Fruit fly (Drosophila melanogaster): ENCODE results near the gene Tom20.

Gene Tom20

dm6 chr3L:20002482-20003234, 2.2 kb downstream of the Tom20 start, which contains the start of gene CG7668 (continued):
- peak; percentile 82 for TF ChIP-seq Lhr (GFP tag; optimal IDR thresholded peaks at IDR 0.05)
- TF ChIP-seq Dip2 (GFP tag; IDR thresholded peaks at IDR 0.05), result no peak
- TF ChIP-seq Dref (GFP tag; IDR thresholded peaks at IDR 0.05), result 0 out of 2 replicates have a peak, but pooled peaks have one; percentile 26
- peak; percentile 50 for TF ChIP-seq pros (GFP tag; optimal IDR thresholded peaks at IDR 0.05)
- TF ChIP-seq CG12071 (GFP tag; optimal IDR thresholded peaks at IDR 0.05), result peak; percentile 83
- peak; percentile 91 for TF ChIP-seq CG3281 (GFP tag; optimal IDR thresholded peaks at IDR 0.05)
- TF ChIP-seq Bdp1 (GFP tag; optimal IDR thresholded peaks at IDR 0.05), result peak; percentile 75
- peak; percentile 85 for TF ChIP-seq CG15601 (tag; optimal IDR thresholded peaks at IDR 0.05)
- peak; percentile 89 for TF ChIP-seq bcd (GFP tag; optimal IDR thresholded peaks at IDR 0.05)
- no peak for TF ChIP-seq CG30431 (GFP tag; optimal IDR thresholded peaks at IDR 0.05)
- TF ChIP-seq CG3163 (GFP tag; optimal IDR thresholded peaks at IDR 0.05), result peak; percentile 60
- peak; percentile 67 for TF ChIP-seq kah (GFP tag; optimal IDR thresholded peaks at IDR 0.05)
- TF ChIP-seq dysf (GFP tag; IDR thresholded peaks at IDR 0.05), result no peak; the same call in 2 of the 3 replicates
- TF ChIP-seq sob (GFP tag; IDR thresholded peaks at IDR 0.05), result peak; percentile 92; the same call in 1 of the 2 replicates
- no peak; the same call in 2 of the 3 replicates for TF ChIP-seq knrl (GFP tag; IDR thresholded peaks at IDR 0.05; ENCODE audit: partially characterized antibody)
- TF ChIP-seq CG3065 (GFP tag; optimal IDR thresholded peaks at IDR 0.05), result peak; percentile 59
- peak; percentile 77 to 92 for TF ChIP-seq Hr51 (GFP tag; optimal IDR thresholded peaks at IDR 0.05)
- TF ChIP-seq row (GFP tag; IDR thresholded peaks at IDR 0.05), result peak; percentile 94
- peak; percentile 74 for TF ChIP-seq CG11723 (GFP tag; optimal IDR thresholded peaks at IDR 0.05)
- peak; percentile 96 for TF ChIP-seq CG12391 (tag; optimal IDR thresholded peaks at IDR 0.05)
- TF ChIP-seq wor (GFP tag; IDR thresholded peaks at IDR 0.05), result peak; percentile 59
- TF ChIP-seq fd3F (GFP tag; optimal IDR thresholded peaks at IDR 0.05), result peak; percentile 81
- peak; percentile 57 for TF ChIP-seq CG9876 (GFP tag; optimal IDR thresholded peaks at IDR 0.05)
- TF ChIP-seq Blimp-1 (GFP tag; optimal IDR thresholded peaks at IDR 0.05), result peak; percentile 83
- TF ChIP-seq CG13424 (tag; optimal IDR thresholded peaks at IDR 0.05), result peak; percentile 93
- peak; percentile 93 for TF ChIP-seq CG18599 (GFP tag; optimal IDR thresholded peaks at IDR 0.05)
- peak; percentile 89 for TF ChIP-seq H2.0 (GFP tag; IDR thresholded peaks at IDR 0.05)
- TF ChIP-seq cato (GFP tag; optimal IDR thresholded peaks at IDR 0.05; ENCODE audit: borderline replicate concordance), result peak; percentile 78
- TF ChIP-seq luna (GFP tag; optimal IDR thresholded peaks at IDR 0.05), result peak; percentile 61
- TF ChIP-seq pzg (GFP tag; optimal IDR thresholded peaks at IDR 0.05), result peak; percentile 62
- TF ChIP-seq al (GFP tag; IDR thresholded peaks at IDR 0.05), result no peak; the same call in 1 of the 2 replicates
- peak; percentile 81 for TF ChIP-seq Vsx1 (GFP tag; optimal IDR thresholded peaks at IDR 0.05)
- TF ChIP-seq Lpt (GFP tag; optimal IDR thresholded peaks at IDR 0.05), result no peak
- TF ChIP-seq lilli (GFP tag; optimal IDR thresholded peaks at IDR 0.05), result peak; percentile 90
- TF ChIP-seq gem (tag; optimal IDR thresholded peaks at IDR 0.05), result peak; percentile 96
- peak; percentile 92 for TF ChIP-seq lab (GFP tag; optimal IDR thresholded peaks at IDR 0.05)
- peak; percentile 80 for TF ChIP-seq cwo (GFP tag; optimal IDR thresholded peaks at IDR 0.05)
- TF ChIP-seq gsb (GFP tag; IDR thresholded peaks at IDR 0.05), result peak; percentile 70
- TF ChIP-seq CG7839 (tag; optimal IDR thresholded peaks at IDR 0.05), result peak; percentile 91
- TF ChIP-seq CG7928 (GFP tag; optimal IDR thresholded peaks at IDR 0.05), result peak; percentile 50
- no peak for TF ChIP-seq CG7963 (GFP tag; IDR thresholded peaks at IDR 0.05; ENCODE audit: partially characterized antibody)
- TF ChIP-seq cas (GFP tag; IDR thresholded peaks at IDR 0.05), result peak; percentile 86; the same call in 1 of the 2 replicates
- TF ChIP-seq HLH3B (GFP tag; IDR thresholded peaks at IDR 0.05), result peak; percentile 89; the same call in 1 of the 2 replicates
- peak; percentile 87 for TF ChIP-seq Ssrp (tag; optimal IDR thresholded peaks at IDR 0.05)
- TF ChIP-seq ato (GFP tag; IDR thresholded peaks at IDR 0.05; ENCODE audit: partially characterized antibody), result no peak
- TF ChIP-seq CG7556 (GFP tag; optimal IDR thresholded peaks at IDR 0.05), result peak; percentile 84
- no peak for TF ChIP-seq prd (optimal IDR thresholded peaks at IDR 0.05)
- TF ChIP-seq prd (GFP tag; IDR thresholded peaks at IDR 0.05), result peak; percentile 92
